Fruit fly (Drosophila melanogaster) whole organism, embryonic: Measurements from ENCODE around the gene neur.

Experiments used
- B-H2 ChIP-seq: fragments of 200-800 bp; sonication (Bioruptor generic); optimal IDR thresholded peaks from 2 replicates; lab custom pipeline; 2018; ENCODE audit warnings: missing biosample characterization, mild to moderate bottlenecking, missing genetic modification characterization
- CG10565 ChIP-seq: fragments of 200-800 bp; sonication (Bioruptor generic); optimal IDR thresholded peaks from 3 replicates; lab custom pipeline; 2016; ENCODE audit warnings: missing biosample characterization, mild to moderate bottlenecking, missing genetic modification characterization
- CG12071 ChIP-seq: fragments of 200-800 bp; sonication (Bioruptor generic); optimal IDR thresholded peaks from 3 replicates; lab custom pipeline; 2018; ENCODE audit warnings: missing biosample characterization, mild to moderate bottlenecking, missing genetic modification characterization
- CG17385 ChIP-seq: fragments of 200-800 bp; sonication (Bioruptor generic); optimal IDR thresholded peaks from 3 replicates; lab custom pipeline; 2018; ENCODE audit warnings: missing biosample characterization, mild to moderate bottlenecking, missing genetic modification characterization
- CG18011 ChIP-seq: fragments of 200-800 bp; sonication (Bioruptor generic); optimal IDR thresholded peaks from 2 replicates; lab custom pipeline; 2017; ENCODE audit warnings: missing biosample characterization, missing genetic modification characterization, mild to moderate bottlenecking, moderate library complexity, missing genotype
- grn ChIP-seq: fragments of 200-800 bp; sonication (Bioruptor generic); optimal IDR thresholded peaks from 3 replicates; lab custom pipeline; 2017; ENCODE audit warnings: missing biosample characterization, missing genetic modification characterization
- psq ChIP-seq: fragments of 200-800 bp; sonication (Bioruptor generic); optimal IDR thresholded peaks from 2 replicates; lab custom pipeline; 2017; ENCODE audit warnings: missing biosample characterization, missing genetic modification characterization

DNA sequence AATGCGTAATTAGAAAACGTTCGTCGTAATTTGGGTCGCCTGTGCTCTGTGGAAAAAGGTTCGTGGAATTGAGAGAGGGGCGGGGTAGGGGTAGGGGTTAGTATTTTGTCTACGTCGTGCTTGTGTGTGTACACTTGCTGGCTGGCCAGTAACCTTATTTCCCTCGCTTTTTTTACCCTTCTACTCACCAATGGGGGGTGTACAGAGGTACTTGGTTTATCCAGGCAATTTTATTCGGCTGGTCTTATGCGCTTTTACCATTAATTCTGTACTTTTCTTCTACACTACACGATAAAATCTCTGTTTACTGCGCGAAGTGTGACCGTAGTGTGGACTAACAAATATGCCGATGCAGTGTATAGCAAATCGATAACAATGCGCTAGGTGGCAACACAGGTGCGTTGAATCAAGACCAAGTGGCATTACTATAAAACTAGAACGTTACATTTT, 19.6 kb downstream of the neur start, which contains the start of gene tgo:
- no peak for TF ChIP-seq CG10565 (GFP tag; lab: Kevin White, UChicago)
- TF ChIP-seq CG17385, result no peak
- TF ChIP-seq grn (GFP tag; lab: Kevin White, UChicago), result peak; percentile 99
- TF ChIP-seq CG18011 (GFP tag; lab: Kevin White, UChicago), result no peak
- no peak for TF ChIP-seq psq (GFP tag; lab: Kevin White, UChicago)
- TF ChIP-seq CG12071 (GFP tag; lab: Kevin White, UChicago), result no peak
- TF ChIP-seq B-H2 (GFP tag; lab: Kevin White, UChicago), result no peak
